Fruit fly (Drosophila melanogaster): ENCODE results near the gene GILT1.
A peak's percentile ranks its signal among the peaks of the same experiment; 100 is the strongest.

Gene GILT1

dm6 chr3R:13360108-13360507 lies 41.6 kb downstream of the GILT1 start (continued):
- TF ChIP-seq Sox102F (GFP tag; optimal IDR thresholded peaks at IDR 0.05) (peak; percentile 22), dac (GFP tag; optimal IDR thresholded peaks at IDR 0.05) (no peak), CG10669 (GFP tag; optimal IDR thresholded peaks at IDR 0.05) (no peak), CG1621 (tag; optimal IDR thresholded peaks at IDR 0.05) (peak; percentile 24), CG15336 (GFP tag; IDR thresholded peaks at IDR 0.05) (no peak), CG6854 (GFP tag; optimal IDR thresholded peaks at IDR 0.05) (no peak), CG6808 (GFP tag; optimal IDR thresholded peaks at IDR 0.05) (no peak), esn (GFP tag; optimal IDR thresholded peaks at IDR 0.05) (no peak), spab (GFP tag; optimal IDR thresholded peaks at IDR 0.05) (no peak), achi (GFP tag; optimal IDR thresholded peaks at IDR 0.05) (no peak), CG11762 (GFP tag; optimal IDR thresholded peaks at IDR 0.05; ENCODE audit: insufficient read depth) (no peak), topi (GFP tag; optimal IDR thresholded peaks at IDR 0.05) (no peak), salr (GFP tag; optimal IDR thresholded peaks at IDR 0.05) (no peak), CG8119 (GFP tag; IDR thresholded peaks at IDR 0.05) (no peak), CG6276 (GFP tag; optimal IDR thresholded peaks at IDR 0.05) (no peak), fd59A (GFP tag; optimal IDR thresholded peaks at IDR 0.05) (no peak), dsx (GFP tag; optimal IDR thresholded peaks at IDR 0.05; ENCODE audit: poor library complexity, severe bottlenecking) (no peak), CG6792 (GFP tag; optimal IDR thresholded peaks at IDR 0.05) (no peak), CG34406 (GFP tag; optimal IDR thresholded peaks at IDR 0.05) (no peak), Sox15 (GFP tag; optimal IDR thresholded peaks at IDR 0.05) (no peak), ss (GFP tag; optimal IDR thresholded peaks at IDR 0.05) (no peak), CG8632 (GFP tag; optimal IDR thresholded peaks at IDR 0.05) (no peak), Ets21C (GFP tag; optimal IDR thresholded peaks at IDR 0.05) (no peak), CG31627 (GFP tag; optimal IDR thresholded peaks at IDR 0.05) (no peak), CG3032 (tag; optimal IDR thresholded peaks at IDR 0.05) (no peak), acj6 (GFP tag; optimal IDR thresholded peaks at IDR 0.05) (no peak), CG9139 (GFP tag; optimal IDR thresholded peaks at IDR 0.05) (no peak), CG32006 (GFP tag; optimal IDR thresholded peaks at IDR 0.05) (no peak), CG10631 (GFP tag; optimal IDR thresholded peaks at IDR 0.05) (no peak), CG7368 (GFP tag; optimal IDR thresholded peaks at IDR 0.05) (no peak)

dm6 chr3R:13356960-13357359 lies 44.7 kb downstream of the GILT1 start:
- TF ChIP-seq Hr38 (GFP tag; optimal IDR thresholded peaks at IDR 0.05) (no peak), OdsH (GFP tag; optimal IDR thresholded peaks at IDR 0.05) (no peak), CG1621 (tag; optimal IDR thresholded peaks at IDR 0.05) (no peak), salr (GFP tag; optimal IDR thresholded peaks at IDR 0.05) (no peak), CG32006 (GFP tag; optimal IDR thresholded peaks at IDR 0.05) (no peak), CG31627 (GFP tag; optimal IDR thresholded peaks at IDR 0.05) (no peak), lz (GFP tag; optimal IDR thresholded peaks at IDR 0.05) (no peak), Lpt (GFP tag; optimal IDR thresholded peaks at IDR 0.05) (no peak), Gug (GFP tag; IDR thresholded peaks at IDR 0.05) (no peak), spab (GFP tag; optimal IDR thresholded peaks at IDR 0.05) (no peak), CG8632 (GFP tag; optimal IDR thresholded peaks at IDR 0.05) (no peak), net (GFP tag; optimal IDR thresholded peaks at IDR 0.05) (no peak), CG7368 (GFP tag; optimal IDR thresholded peaks at IDR 0.05) (no peak)

- TF ChIP-seq CG9139 (GFP tag; optimal IDR thresholded peaks at IDR 0.05) = no peak
- no peak for TF ChIP-seq CG16779 (tag; optimal IDR thresholded peaks at IDR 0.05)
- no peak for TF ChIP-seq esn (GFP tag; optimal IDR thresholded peaks at IDR 0.05)
- no peak for TF ChIP-seq ss (GFP tag; optimal IDR thresholded peaks at IDR 0.05)
- TF ChIP-seq salr (GFP tag; optimal IDR thresholded peaks at IDR 0.05) = no peak
- no peak for TF ChIP-seq acj6 (GFP tag; optimal IDR thresholded peaks at IDR 0.05)
- no peak for TF ChIP-seq Sox102F (GFP tag; optimal IDR thresholded peaks at IDR 0.05)
Observed at dm6 chr3R:13353373-13353772, 48.3 kb downstream of the GILT1 start, which contains the start of gene mthl12. mthl12 (plus strand) TSS chr3R:13353673.

Measured in whole organism, prepupa.